Worm (Caenorhabditis elegans) whole organism, L4/young adult: Measurements from ENCODE around the gene M176.4.

Experiments used
- dao-5 ChIP-seq: sonication (generic microtip); optimal IDR thresholded peaks from 2 replicates; lab custom pipeline; 2016; ENCODE audit warnings: missing genotype, missing genetic modification characterization, moderate library complexity, missing compliant biosample characterization
- him-1 ChIP-seq: sonication (generic microtip); optimal IDR thresholded peaks from 2 replicates; lab custom pipeline; 2016; ENCODE audit warnings: missing genotype, missing genetic modification reagents, missing genetic modification characterization, missing compliant biosample characterization

ce11 chrII:9445368-9445767 lies 27.2 kb downstream of the M176.4 start, which contains the start of gene R09D1.13:
- TF ChIP-seq him-1 (tag; lab: Kevin White, UChicago), result no peak
- no peak for TF ChIP-seq dao-5 (tag; lab: Kevin White, UChicago)
